Fruit fly (Drosophila melanogaster) whole organism, embryonic: ENCODE measurements around the gene CG15927.

Source experiments
- Asciz ChIP-seq: fragments of 200-800 bp; sonication (Bioruptor generic); optimal IDR thresholded peaks from 2 replicates; lab custom pipeline; 2017; ENCODE audit warnings: missing biosample characterization, mild to moderate bottlenecking, missing genetic modification characterization, missing genetic modification reagents
- CG1024 ChIP-seq: fragments of 200-800 bp; sonication (Bioruptor generic); IDR thresholded peaks from 2 replicates; pipeline ENCODE4 v1.3.6; 2022; ENCODE audit warnings: missing biosample characterization, missing genetic modification characterization
- CG10274 ChIP-seq: fragments of 200-800 bp; sonication (Bioruptor generic); optimal IDR thresholded peaks from 3 replicates; lab custom pipeline; 2017; ENCODE audit warnings: missing biosample characterization, mild to moderate bottlenecking, missing genetic modification characterization
- CG11504 ChIP-seq: fragments of 200-800 bp; sonication (Bioruptor generic); optimal IDR thresholded peaks from 3 replicates; lab custom pipeline; 2019; ENCODE audit warnings: missing biosample characterization, mild to moderate bottlenecking, missing genetic modification characterization, moderate library complexity
- CG11560 ChIP-seq: fragments of 200-800 bp; sonication (Bioruptor generic); IDR thresholded peaks from 3 replicates; pipeline ENCODE4 v1.3.6; 2022; ENCODE audit warnings: missing biosample characterization, missing genetic modification characterization
- CG12219 ChIP-seq: fragments of 200-800 bp; sonication (Bioruptor generic); optimal IDR thresholded peaks from 3 replicates; lab custom pipeline; 2018; ENCODE audit warnings: missing biosample characterization, mild to moderate bottlenecking, missing genetic modification characterization
- CG12659 ChIP-seq: fragments of 200-800 bp; sonication (Bioruptor generic); optimal IDR thresholded peaks from 3 replicates; lab custom pipeline; 2017; ENCODE audit warnings: mild to moderate bottlenecking, missing biosample characterization, missing genetic modification reagents, missing genetic modification characterization
- CG30403 ChIP-seq: fragments of 200-800 bp; sonication (Bioruptor generic); optimal IDR thresholded peaks from 3 replicates; lab custom pipeline; 2016; ENCODE audit warnings: missing biosample characterization, missing genetic modification characterization
- CG3163 ChIP-seq: fragments of 200-800 bp; sonication (Bioruptor generic); optimal IDR thresholded peaks from 3 replicates; lab custom pipeline; 2016; ENCODE audit warnings: missing biosample characterization, missing genetic modification characterization
- CG3726 ChIP-seq: fragments of 200-800 bp; sonication (Bioruptor generic); IDR thresholded peaks from 3 replicates; pipeline ENCODE4, ENCODE4 v1.3.6; 2022; ENCODE audit warnings: missing biosample characterization, missing genetic modification characterization
- CG43689 ChIP-seq: fragments of 200-800 bp; sonication (Bioruptor generic); IDR thresholded peaks from 2 replicates; pipeline ENCODE4 v1.3.6; 2022; ENCODE audit warnings: missing biosample characterization, missing genetic modification characterization
- CG4617 ChIP-seq: fragments of 200-800 bp; sonication (Bioruptor generic); optimal IDR thresholded peaks from 3 replicates; lab custom pipeline; 2016; ENCODE audit warnings: missing biosample characterization, missing genetic modification characterization, borderline replicate concordance
- CG6813 ChIP-seq: fragments of 200-800 bp; sonication (Bioruptor generic); optimal IDR thresholded peaks from 2 replicates; lab custom pipeline; 2017; ENCODE audit warnings: missing biosample characterization, missing genetic modification characterization, mild to moderate bottlenecking, moderate library complexity, missing genetic modification reagents
- CG7271 ChIP-seq: fragments of 200-800 bp; sonication (Bioruptor generic); optimal IDR thresholded peaks from 2 replicates; lab custom pipeline; 2018; ENCODE audit warnings: missing biosample characterization, mild to moderate bottlenecking, missing genetic modification characterization, moderate library complexity
- CG8089 ChIP-seq: fragments of 200-800 bp; sonication (Bioruptor generic); optimal IDR thresholded peaks from 3 replicates; lab custom pipeline; 2016; ENCODE audit warnings: missing biosample characterization, missing genetic modification characterization
- CG8359 ChIP-seq: fragments of 200-800 bp; sonication (Bioruptor generic); optimal IDR thresholded peaks from 2 replicates; lab custom pipeline; 2017; ENCODE audit warnings: missing biosample characterization, mild to moderate bottlenecking, missing genetic modification characterization, borderline replicate concordance
- CG8924 ChIP-seq: fragments of 200-800 bp; optimal IDR thresholded peaks from 3 replicates; lab custom pipeline; 2019; ENCODE audit warnings: missing biosample characterization, mild to moderate bottlenecking, missing genetic modification characterization, moderate library complexity
- Dll ChIP-seq: fragments of 200-800 bp; sonication (Bioruptor generic); IDR thresholded peaks from 4 replicates; pipeline ENCODE4 v1.3.6; 2022; ENCODE audit warnings: missing biosample characterization, missing genetic modification characterization; ENCODE audit not compliant: partially characterized antibody
- Doc2 ChIP-seq: fragments of 200-800 bp; sonication (Bioruptor generic); IDR thresholded peaks from 2 replicates; pipeline ENCODE4 v1.3.6; 2022; ENCODE audit warnings: missing biosample characterization, missing genetic modification characterization
- E2f1 ChIP-seq: fragments of 200-800 bp; sonication (Bioruptor generic); IDR thresholded peaks from 2 replicates; pipeline ENCODE4 v1.3.6; 2022; ENCODE audit warnings: missing biosample characterization, missing genetic modification characterization
- E2f2 ChIP-seq: fragments of 200-800 bp; sonication (Bioruptor generic); IDR thresholded peaks from 2 replicates; pipeline ENCODE4 v1.3.6; 2022; ENCODE audit warnings: missing biosample characterization, missing genetic modification characterization
- ERR ChIP-seq: fragments of 200-800 bp; sonication (Bioruptor generic); optimal IDR thresholded peaks from 2 replicates; lab custom pipeline; 2016; ENCODE audit warnings: missing biosample characterization, missing genetic modification characterization
- HLH3B ChIP-seq: fragments of 200-800 bp; sonication (Bioruptor generic); IDR thresholded peaks from 2 replicates; pipeline ENCODE4 v1.3.6; 2022; ENCODE audit warnings: missing biosample characterization, missing genetic modification characterization
- HLH4C ChIP-seq: fragments of 200-800 bp; sonication (Bioruptor generic); IDR thresholded peaks from 3 replicates; pipeline ENCODE4 v1.3.6; 2022; ENCODE audit warnings: missing biosample characterization, missing genetic modification characterization; ENCODE audit not compliant: partially characterized antibody
- Hmr ChIP-seq: fragments of 200-800 bp; sonication (Bioruptor generic); optimal IDR thresholded peaks from 3 replicates; lab custom pipeline; 2017; ENCODE audit warnings: mild to moderate bottlenecking, missing biosample characterization, missing genetic modification reagents, missing genetic modification characterization
- Nf-YB ChIP-seq: fragments of 200-800 bp; sonication (Bioruptor generic); optimal IDR thresholded peaks from 3 replicates; lab custom pipeline; 2019; ENCODE audit warnings: missing biosample characterization, mild to moderate bottlenecking, missing genetic modification characterization, moderate library complexity
- PHDP ChIP-seq: fragments of 200-800 bp; sonication (Bioruptor generic); optimal IDR thresholded peaks from 3 replicates; lab custom pipeline; 2018; ENCODE audit warnings: missing biosample characterization, mild to moderate bottlenecking, missing genetic modification characterization, moderate library complexity
- Six4 ChIP-seq: fragments of 200-800 bp; sonication (Bioruptor generic); optimal IDR thresholded peaks from 2 replicates; lab custom pipeline; 2016; ENCODE audit warnings: missing biosample characterization, missing genetic modification characterization
- Sry-δ ChIP-seq: fragments of 200-800 bp; sonication (Bioruptor generic); optimal IDR thresholded peaks from 2 replicates; lab custom pipeline; 2016; ENCODE audit warnings: missing biosample characterization, missing genetic modification characterization
- Xbp1 ChIP-seq: fragments of 200-800 bp; sonication (Bioruptor generic); optimal IDR thresholded peaks from 3 replicates; lab custom pipeline; 2016; ENCODE audit warnings: missing biosample characterization, mild to moderate bottlenecking, missing genetic modification characterization
- cad ChIP-seq: fragments of >200 bp; optimal IDR thresholded peaks from 2 replicates; lab custom pipeline; 2017; ENCODE audit warnings: missing biosample characterization, missing genetic modification characterization
- caup ChIP-seq: fragments of 200-800 bp; sonication (Bioruptor generic); optimal IDR thresholded peaks from 3 replicates; lab custom pipeline; 2017; ENCODE audit warnings: missing biosample characterization, mild to moderate bottlenecking, missing genetic modification characterization, moderate library complexity; ENCODE audit not compliant: severe bottlenecking
- chm ChIP-seq: fragments of 200-800 bp; sonication (Bioruptor generic); IDR thresholded peaks from 2 replicates; pipeline ENCODE4 v1.3.6; 2022; ENCODE audit warnings: missing biosample characterization, missing genetic modification characterization
- crc ChIP-seq: fragments of 200-800 bp; sonication (Bioruptor generic); optimal IDR thresholded peaks from 2 replicates; lab custom pipeline; 2016; ENCODE audit warnings: missing biosample characterization, missing genetic modification characterization
- da ChIP-seq: fragments of 200-800 bp; sonication (Bioruptor generic); optimal IDR thresholded peaks from 2 replicates; lab custom pipeline; 2016; ENCODE audit warnings: missing biosample characterization, missing genetic modification characterization
- dysf ChIP-seq: fragments of 200-800 bp; sonication (Bioruptor generic); IDR thresholded peaks from 3 replicates; pipeline ENCODE4 v1.3.6; 2022; ENCODE audit warnings: missing biosample characterization, missing genetic modification characterization
- eve ChIP-seq, 2 experiments: fragments of >200 bp; optimal IDR thresholded peaks; 2 replicates each; lab custom pipeline; 2017; ENCODE audit warnings: missing biosample characterization in 2 of 2, missing genetic modification characterization in 2 of 2
- fu2 ChIP-seq: fragments of 200-800 bp; sonication (Bioruptor generic); optimal IDR thresholded peaks from 2 replicates; lab custom pipeline; 2016; ENCODE audit warnings: missing biosample characterization, missing genetic modification characterization
- hb ChIP-seq: fragments of 200-800 bp; sonication (Bioruptor generic); IDR thresholded peaks from 3 replicates; pipeline ENCODE4 v1.3.6; 2022; ENCODE audit warnings: missing biosample characterization, missing genetic modification characterization; ENCODE audit not compliant: partially characterized antibody
- hkb ChIP-seq, 2 experiments: fragments of 200-800 bp in 1 of 2; fragments of >200 bp in 1 of 2; sonication (Bioruptor generic) in 1 of 2; IDR thresholded peaks in 1 of 2; optimal IDR thresholded peaks in 1 of 2; 2 replicates each; pipeline versions ENCODE4 v1.3.6 to Lab custom; 2017 to 2022; ENCODE audit warnings: missing biosample characterization in 1 of 2, missing genetic modification characterization in 1 of 2
- insv ChIP-seq, 2 experiments: fragments of 200-800 bp; sonication (Bioruptor generic); optimal IDR thresholded peaks; 3 replicates each; lab custom pipeline; 2016 to 2018; ENCODE audit warnings: missing biosample characterization in 2 of 2, missing genetic modification characterization in 2 of 2
- nau ChIP-seq: fragments of 200-800 bp; sonication (Bioruptor generic); optimal IDR thresholded peaks from 3 replicates; lab custom pipeline; 2017; ENCODE audit warnings: missing biosample characterization, mild to moderate bottlenecking, missing genetic modification characterization, missing genetic modification reagents
- nmo ChIP-seq: fragments of 200-800 bp; sonication (Bioruptor generic); optimal IDR thresholded peaks from 2 replicates; lab custom pipeline; 2018; ENCODE audit warnings: missing biosample characterization, mild to moderate bottlenecking, missing genetic modification characterization, moderate library complexity
- salm ChIP-seq: fragments of 200-800 bp; sonication (Bioruptor generic); optimal IDR thresholded peaks from 2 replicates; lab custom pipeline; 2018; ENCODE audit warnings: missing biosample characterization, mild to moderate bottlenecking, missing genetic modification characterization
- seq ChIP-seq: fragments of 200-800 bp; sonication (Bioruptor generic); IDR thresholded peaks from 2 replicates; pipeline ENCODE4 v1.3.6; 2022; ENCODE audit warnings: missing biosample characterization, missing genetic modification characterization
- shn ChIP-seq: fragments of 200-800 bp; sonication (Bioruptor generic); optimal IDR thresholded peaks from 3 replicates; lab custom pipeline; 2016; ENCODE audit warnings: missing biosample characterization, missing genetic modification characterization
- slou ChIP-seq: fragments of 200-800 bp; sonication (Bioruptor generic); optimal IDR thresholded peaks from 3 replicates; lab custom pipeline; 2016; ENCODE audit warnings: missing biosample characterization, missing genetic modification characterization
- so ChIP-seq: fragments of 200-800 bp; sonication (Bioruptor generic); IDR thresholded peaks from 3 replicates; pipeline ENCODE4 v1.3.6; 2022; ENCODE audit warnings: missing biosample characterization, missing genetic modification characterization
- tio ChIP-seq: fragments of 200-800 bp; sonication (Bioruptor generic); optimal IDR thresholded peaks from 2 replicates; lab custom pipeline; 2017; ENCODE audit warnings: missing biosample characterization, missing genetic modification characterization, inconsistent platforms
- z ChIP-seq: fragments of 200-800 bp; sonication (Bioruptor generic); IDR thresholded peaks from 3 replicates; pipeline ENCODE4 v1.3.6; 2022; ENCODE audit warnings: missing biosample characterization, missing genetic modification characterization

Gene CG15927

DNA sequence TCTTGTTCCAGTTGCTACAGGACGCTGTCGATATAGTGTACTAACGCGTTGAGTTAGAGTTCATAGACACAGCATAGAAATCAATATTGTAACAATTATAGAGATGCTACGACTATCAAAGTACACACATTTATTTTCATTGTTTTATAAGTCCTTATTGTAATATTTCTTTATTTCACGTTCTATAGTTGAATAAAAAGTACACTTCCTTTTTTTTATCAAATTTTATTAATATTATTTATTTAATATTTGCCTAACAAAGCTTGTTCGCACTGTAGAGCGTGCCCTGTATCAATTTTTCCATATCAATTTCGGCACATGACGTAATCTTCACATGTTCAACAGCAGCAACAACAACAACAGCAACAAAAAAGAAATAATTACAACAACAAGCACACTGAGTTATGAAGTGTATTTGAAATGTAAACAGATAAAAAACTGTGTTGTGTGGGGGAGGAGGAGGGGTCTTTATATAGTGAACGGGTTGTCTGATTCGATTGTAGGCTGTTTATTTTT is 19.5 kb downstream of the CG15927 start (continued):
- TF ChIP-seq Xbp1 (GFP tag; lab: Kevin White, UChicago) (peak; percentile 70), salm (tag; lab: Kevin White, UChicago) (peak; percentile 74), CG30403 (GFP tag; lab: Kevin White, UChicago) (peak; percentile 82), CG11560 (tag; lab: Robert Waterston, UW) (peak; percentile 50; the same call in 1 of the 3 replicates), z (no peak), HLH3B (peak; percentile 72), E2f2 (GFP tag; lab: Robert Waterston, UW) (peak; percentile 45; the same call in 1 of the 2 replicates), seq (GFP tag; lab: Robert Waterston, UW) (peak; percentile 65), CG8359 (GFP tag; lab: Kevin White, UChicago) (peak; percentile 50), slou (GFP tag; lab: Kevin White, UChicago) (peak; percentile 6), Six4 (peak; percentile 59), insv (GFP tag; optimal IDR thresholded peaks at IDR 0.05; lab: Kevin White, UChicago) (peak in 1 of 2 experiments; percentile 58), caup (peak; percentile 74), PHDP (tag; lab: Kevin White, UChicago) (peak; percentile 84), ERR (GFP tag; lab: Kevin White, UChicago) (no peak), tio (GFP tag; lab: Kevin White, UChicago) (peak; percentile 72), CG8924 (tag; lab: Kevin White, UChicago) (peak; percentile 89), crc (GFP tag; lab: Kevin White, UChicago) (no peak), HLH4C (GFP tag; lab: Robert Waterston, UW) (no peak), CG12659 (GFP tag; lab: Kevin White, UChicago) (peak; percentile 83), E2f1 (GFP tag; lab: Robert Waterston, UW) (peak; percentile 81), so (GFP tag; lab: Robert Waterston, UW) (peak; percentile 82), CG43689 (no peak), CG6813 (GFP tag; lab: Kevin White, UChicago) (peak; percentile 45), Asciz (GFP tag; lab: Kevin White, UChicago) (peak; percentile 72), Nf-YB (GFP tag; lab: Kevin White, UChicago) (peak; percentile 60), CG12219 (peak; percentile 37), hb (no peak), dysf (peak; percentile 91), Hmr (GFP tag; lab: Kevin White, UChicago) (peak; percentile 89), CG11504 (peak; percentile 87), CG1024 (GFP tag; lab: Robert Waterston, UW) (no peak), CG8089 (GFP tag; lab: Kevin White, UChicago) (no peak), CG10274 (peak; percentile 39), eve (GFP tag; optimal IDR thresholded peaks at IDR 0.05; lab: Kevin White, UChicago) (no peak), chm (GFP tag; lab: Robert Waterston, UW) (no peak), Dll (GFP tag; lab: Robert Waterston, UW) (no peak), fu2 (GFP tag; lab: Kevin White, UChicago) (no peak), CG3726 (GFP tag; lab: Robert Waterston, UW) (no peak), CG7271 (tag; lab: Kevin White, UChicago) (no peak), shn (GFP tag; lab: Kevin White, UChicago) (no peak), Sry-δ (no peak), CG3163 (GFP tag; lab: Kevin White, UChicago) (no peak), nau (no peak), nmo (peak; percentile 89), Doc2 (0 out of 2 replicates have a peak, but pooled peaks have one; percentile 7), CG4617 (GFP tag; lab: Kevin White, UChicago) (peak; percentile 21), da (GFP tag; lab: Kevin White, UChicago) (no peak), hkb (optimal IDR thresholded peaks at IDR 0.05; lab: Kevin White, UChicago) (no peak), hkb (GFP tag; IDR thresholded peaks at IDR 0.05; lab: Robert Waterston, UW) (peak; percentile 79), cad (no peak)
